Worm (Caenorhabditis elegans) whole organism, L4 larva: ENCODE measurements around the gene nhr-127.

Experiments used
- D1046.2 ChIP-seq: fragments of 200-800 bp; sonication (Bioruptor generic); IDR thresholded peaks from 2 replicates; pipeline ENCODE4 v1.3.6; 2022; ENCODE audit warnings: missing genetic modification characterization, missing compliant biosample characterization
- F26F4.8 ChIP-seq: fragments of 200-800 bp; sonication (Bioruptor generic); conservative IDR thresholded peaks from 2 replicates; pipeline ENCODE4 v1.3.6; 2022; ENCODE audit warnings: missing genetic modification characterization, missing compliant biosample characterization
- F37D6.2 ChIP-seq: sonication (generic microtip); optimal IDR thresholded peaks from 2 replicates; lab custom pipeline; 2016; ENCODE audit warnings: mild to moderate bottlenecking, missing genetic modification characterization, missing compliant biosample characterization
- F44E2.7 ChIP-seq: fragments of 200-800 bp; sonication (Bioruptor generic); IDR thresholded peaks from 2 replicates; pipeline ENCODE4 v2.1.2; 2022; ENCODE audit warnings: missing genetic modification characterization, missing compliant biosample characterization
- R02D3.7 ChIP-seq: fragments of 150-350 bp; sonication (generic microtip); optimal IDR thresholded peaks from 3 replicates; lab custom pipeline; 2014; ENCODE audit warnings: missing biosample characterization, missing genetic modification characterization
- T20F7.1 ChIP-seq: fragments of 200-800 bp; sonication (Bioruptor generic); optimal IDR thresholded peaks from 2 replicates; lab custom pipeline; 2018; ENCODE audit warnings: mild to moderate bottlenecking, missing genetic modification characterization, missing compliant biosample characterization
- Y105C5A.15 ChIP-seq: fragments of 200-800 bp; sonication (Bioruptor generic); IDR thresholded peaks from 2 replicates; pipeline ENCODE4 v1.3.6; 2022; ENCODE audit warnings: missing genetic modification characterization, missing compliant biosample characterization
- Y48G9A.11 ChIP-seq: fragments of 200-800 bp; sonication (Bioruptor generic); IDR thresholded peaks from 2 replicates; pipeline ENCODE4 v1.3.6; 2022; ENCODE audit warnings: missing genetic modification reagents, missing genetic modification characterization, missing compliant biosample characterization
- ZK337.2 ChIP-seq: fragments of 200-800 bp; sonication (Bioruptor generic); IDR thresholded peaks from 2 replicates; pipeline ENCODE4 v1.3.6; 2022; ENCODE audit warnings: missing genetic modification reagents, missing genetic modification characterization, missing compliant biosample characterization
- aha-1 ChIP-seq: fragments of 150-350 bp; peaks from one replicate; lab custom pipeline; 2014; ENCODE audit warnings: missing biosample characterization, missing genetic modification characterization
- aly-2 ChIP-seq: sonication (generic microtip); optimal IDR thresholded peaks from 2 replicates; lab custom pipeline; 2018; ENCODE audit warnings: missing biosample characterization, missing genetic modification characterization
- ama-1 ChIP-seq: fragments of 150-350 bp; optimal IDR thresholded peaks from 2 replicates; lab custom pipeline; 2014; ENCODE audit warnings: inconsistent platforms, mixed read lengths
- arid-1 ChIP-seq: fragments of 200-800 bp; sonication (Bioruptor generic); conservative IDR thresholded peaks from 2 replicates; pipeline ENCODE4 v1.3.6; 2022; ENCODE audit warnings: missing genetic modification reagents, missing genetic modification characterization, missing compliant biosample characterization
- attf-4 ChIP-seq: sonication (generic microtip); optimal IDR thresholded peaks from 3 replicates; lab custom pipeline; 2017; ENCODE audit warnings: missing biosample characterization, missing genetic modification characterization
- ceh-20 ChIP-seq: fragments of 200-800 bp; sonication (Bioruptor generic); IDR thresholded peaks from 2 replicates; pipeline ENCODE4 v1.3.6; 2022; ENCODE audit warnings: missing genetic modification reagents, missing genetic modification characterization, missing compliant biosample characterization
- ceh-62 ChIP-seq: sonication (generic microtip); optimal IDR thresholded peaks from 2 replicates; lab custom pipeline; 2017; ENCODE audit warnings: missing biosample characterization, missing genetic modification characterization
- ceh-82 ChIP-seq: sonication (generic microtip); optimal IDR thresholded peaks from 2 replicates; lab custom pipeline; 2017; ENCODE audit warnings: missing biosample characterization, missing genetic modification characterization
- daf-19 ChIP-seq: fragments of 200-800 bp; sonication (Bioruptor generic); conservative IDR thresholded peaks from 2 replicates; pipeline ENCODE4 v1.3.6; 2022; ENCODE audit warnings: missing genetic modification characterization, missing compliant biosample characterization
- dmd-6 ChIP-seq: fragments of 200-800 bp; sonication (Bioruptor generic); IDR thresholded peaks from 2 replicates; pipeline ENCODE4 v1.3.6; 2022; ENCODE audit warnings: missing genetic modification reagents, missing genetic modification characterization, missing compliant biosample characterization
- dmd-8 ChIP-seq: fragments of 200-800 bp; sonication (Bioruptor generic); IDR thresholded peaks from 2 replicates; pipeline ENCODE4 v1.3.6; 2022; ENCODE audit warnings: missing genetic modification characterization, missing compliant biosample characterization
- dmd-9 ChIP-seq: fragments of 200-800 bp; sonication (Bioruptor generic); IDR thresholded peaks from 2 replicates; pipeline ENCODE4 v1.3.6; 2022; ENCODE audit warnings: missing genetic modification reagents, missing genetic modification characterization, missing compliant biosample characterization
- dve-1 ChIP-seq: sonication (generic microtip); optimal IDR thresholded peaks from 2 replicates; lab custom pipeline; 2017; ENCODE audit warnings: antibody characterized with exemption, mild to moderate bottlenecking, missing genetic modification characterization, missing compliant biosample characterization; ENCODE audit not compliant: insufficient read depth
- fkh-10 ChIP-seq: fragments of 150-350 bp; optimal IDR thresholded peaks from 2 replicates; lab custom pipeline; 2014; ENCODE audit warnings: missing biosample characterization, missing genetic modification reagents, missing genetic modification characterization
- hif-1 ChIP-seq, 2 experiments: sonication (generic microtip); optimal IDR thresholded peaks; 2 replicates each; lab custom pipeline; 2016 to 2017; ENCODE audit warnings: missing compliant biosample characterization in 2 of 2, missing genetic modification characterization in 2 of 2, missing genetic modification reagents in 2 of 2, missing genotype in 2 of 2, mild to moderate bottlenecking in 1 of 2
- hmg-1.1 ChIP-seq: fragments of 200-800 bp; sonication (Bioruptor generic); IDR thresholded peaks from 2 replicates; pipeline ENCODE4 v1.3.6; 2022; ENCODE audit warnings: missing genetic modification reagents, missing genetic modification characterization, missing compliant biosample characterization
- jun-1 ChIP-seq: fragments of 150-350 bp; optimal IDR thresholded peaks from 2 replicates; lab custom pipeline; 2014; ENCODE audit warnings: missing biosample characterization, missing genetic modification reagents, missing genetic modification characterization
- lin-29 ChIP-seq: fragments of 200-800 bp; sonication (Bioruptor generic); IDR thresholded peaks from 2 replicates; pipeline ENCODE4 v1.3.6; 2022; ENCODE audit warnings: missing genetic modification reagents, missing genetic modification characterization, missing compliant biosample characterization
- lin-38 ChIP-seq: fragments of 200-800 bp; sonication (Bioruptor generic); IDR thresholded peaks from 2 replicates; pipeline ENCODE4 v1.3.6; 2022; ENCODE audit warnings: missing genetic modification reagents, missing genetic modification characterization, missing compliant biosample characterization
- lin-39 ChIP-seq: fragments of 150-350 bp; optimal IDR thresholded peaks from 2 replicates; lab custom pipeline; 2014; ENCODE audit warnings: missing biosample characterization, missing genetic modification reagents, missing genetic modification characterization
- lsy-2 ChIP-seq, 2 experiments: fragments of 150-350 bp in 1 of 2; sonication (generic microtip) in 1 of 2; optimal IDR thresholded peaks; 2 replicates each; lab custom pipeline; 2014 to 2017; ENCODE audit warnings: missing biosample characterization in 2 of 2, missing genetic modification characterization in 2 of 2
- madf-5 ChIP-seq, 2 experiments: fragments of 200-800 bp; sonication (Bioruptor generic); IDR thresholded peaks; 2 replicates each; pipeline ENCODE4 v1.3.6; 2022; ENCODE audit warnings: missing compliant biosample characterization in 2 of 2, missing genetic modification characterization in 2 of 2
- mdl-1 ChIP-seq, 2 experiments: fragments of 150-350 bp in 1 of 2; sonication (generic microtip) in 1 of 2; optimal IDR thresholded peaks; 2 replicates each; lab custom pipeline; 2014 to 2017; ENCODE audit warnings: missing biosample characterization in 2 of 2, missing genetic modification characterization in 2 of 2
- mdt-29 ChIP-seq: fragments of 200-800 bp; sonication (Bioruptor generic); IDR thresholded peaks from 2 replicates; pipeline ENCODE4 v1.3.6; 2022; ENCODE audit warnings: missing genetic modification reagents, missing genetic modification characterization, missing compliant biosample characterization
- mes-2 ChIP-seq: sonication (generic microtip); optimal IDR thresholded peaks from 2 replicates; lab custom pipeline; 2016; ENCODE audit warnings: missing genotype, mild to moderate bottlenecking, missing genetic modification characterization, missing compliant biosample characterization; ENCODE audit not compliant: poor library complexity, severe bottlenecking
- nhr-111 ChIP-seq: fragments of 200-800 bp; sonication (Bioruptor generic); optimal IDR thresholded peaks from 2 replicates; lab custom pipeline; 2018; ENCODE audit warnings: mild to moderate bottlenecking, missing genetic modification characterization, missing compliant biosample characterization
- nhr-28 ChIP-seq: fragments of 150-350 bp; optimal IDR thresholded peaks from 2 replicates; lab custom pipeline; 2014; ENCODE audit warnings: missing biosample characterization, missing genetic modification characterization
- nhr-48 ChIP-seq: sonication (generic microtip); optimal IDR thresholded peaks from 2 replicates; lab custom pipeline; 2016; ENCODE audit warnings: mild to moderate bottlenecking, missing genetic modification characterization, missing compliant biosample characterization
- nhr-76 ChIP-seq: fragments of 150-350 bp; optimal IDR thresholded peaks from 2 replicates; lab custom pipeline; 2014; ENCODE audit warnings: missing biosample characterization, missing genetic modification characterization
- rbr-2 ChIP-seq: sonication (generic microtip); optimal IDR thresholded peaks from 2 replicates; lab custom pipeline; 2016; ENCODE audit warnings: missing genotype, missing genetic modification characterization, missing compliant biosample characterization
- sdz-12 ChIP-seq: fragments of 200-800 bp; sonication (Bioruptor generic); optimal IDR thresholded peaks from 2 replicates; lab custom pipeline; 2018; ENCODE audit warnings: mild to moderate bottlenecking, missing genetic modification characterization, missing compliant biosample characterization
- set-16 ChIP-seq: fragments of 200-800 bp; sonication (Bioruptor generic); IDR thresholded peaks from 2 replicates; pipeline ENCODE4 v1.3.6; 2022; ENCODE audit warnings: missing genetic modification reagents, missing genetic modification characterization, missing compliant biosample characterization
- snpc-4 ChIP-seq: fragments of 150-350 bp; optimal IDR thresholded peaks from 2 replicates; lab custom pipeline; 2014; ENCODE audit warnings: missing biosample characterization, missing genetic modification characterization
- spr-3 ChIP-seq: fragments of 200-800 bp; sonication (Bioruptor generic); optimal IDR thresholded peaks from 2 replicates; lab custom pipeline; 2018; ENCODE audit warnings: mild to moderate bottlenecking, missing genetic modification characterization, missing compliant biosample characterization
- tra-1 ChIP-seq: fragments of 200-800 bp; sonication (Bioruptor generic); IDR thresholded peaks from 2 replicates; pipeline ENCODE4 v1.3.6; 2022; ENCODE audit warnings: missing genetic modification reagents, missing genetic modification characterization, missing compliant biosample characterization
- unc-62 ChIP-seq, 3 experiments: fragments of 150-350 bp in 1 of 3; sonication (generic microtip); optimal IDR thresholded peaks in 2 of 3; peaks in 1 of 3; 1 replicate in 1 of 3; 2 replicates in 2 of 3; lab custom pipeline; 2014 to 2017; ENCODE audit warnings: missing biosample characterization in 3 of 3, missing genetic modification characterization in 3 of 3, missing genetic modification reagents in 3 of 3, missing genotype in 1 of 3
- zag-1 ChIP-seq: fragments of 150-350 bp; optimal IDR thresholded peaks from 2 replicates; lab custom pipeline; 2014; ENCODE audit warnings: missing biosample characterization, missing genetic modification characterization
- zfp-2 ChIP-seq: sonication (generic microtip); optimal IDR thresholded peaks from 2 replicates; lab custom pipeline; 2016; ENCODE audit warnings: mild to moderate bottlenecking, missing genetic modification characterization, missing compliant biosample characterization
- ztf-11 ChIP-seq: fragments of 150-350 bp; optimal IDR thresholded peaks from 2 replicates; lab custom pipeline; 2014; ENCODE audit warnings: missing biosample characterization, missing genetic modification characterization

nhr-127 gene

ce11 chrV:16213323-16213722 lies 46.5 kb upstream of the nhr-127 start (continued):
- no peak for TF ChIP-seq Y105C5A.15 (GFP tag; lab: Robert Waterston, UW)
- no peak for TF ChIP-seq madf-5 (GFP tag; IDR thresholded peaks at IDR 0.05; lab: Robert Waterston, UW)
- TF ChIP-seq ceh-82 (tag; lab: Kevin White, UChicago): no peak
- no peak for TF ChIP-seq lin-29 (GFP tag; lab: Robert Waterston, UW)
- no peak for TF ChIP-seq spr-3
- TF ChIP-seq set-16 (GFP tag; lab: Robert Waterston, UW): no peak
- TF ChIP-seq nhr-48: peak; percentile 89
- TF ChIP-seq mes-2 (tag; lab: Kevin White, UChicago): no peak
- no peak for TF ChIP-seq ceh-62 (tag; lab: Kevin White, UChicago)
- TF ChIP-seq F26F4.8: no peak
- TF ChIP-seq sdz-12 (GFP tag; lab: Kevin White, UChicago): no peak
- no peak for TF ChIP-seq nhr-76 (tag; lab: Kevin White, UChicago)
- 0 out of 2 replicates have a peak, but pooled peaks have one; percentile 29 for TF ChIP-seq tra-1
- no peak for TF ChIP-seq F44E2.7
- TF ChIP-seq fkh-10 (GFP tag; lab: Kevin White, UChicago): no peak
- no peak for TF ChIP-seq lsy-2 (tag; optimal IDR thresholded peaks at IDR 0.05; lab: Kevin White, UChicago)
- TF ChIP-seq mdt-29: no peak
- TF ChIP-seq R02D3.7 (tag; lab: Kevin White, UChicago): no peak
- TF ChIP-seq rbr-2 (tag; lab: Kevin White, UChicago): no peak
- TF ChIP-seq aly-2: no peak
- TF ChIP-seq snpc-4: no peak
- no peak for TF ChIP-seq aha-1 (tag; lab: Kevin White, UChicago)
- no peak for TF ChIP-seq F37D6.2
- no peak for TF ChIP-seq D1046.2
- TF ChIP-seq attf-4: no peak
- no peak for TF ChIP-seq ama-1 (lab: Kevin White, UChicago)
- no peak for TF ChIP-seq ztf-11 (tag; lab: Kevin White, UChicago)
- TF ChIP-seq zag-1 (tag; lab: Kevin White, UChicago): no peak
- peak; percentile 90 for TF ChIP-seq dmd-6 (GFP tag; lab: Robert Waterston, UW)
- TF ChIP-seq mdl-1 (tag; optimal IDR thresholded peaks at IDR 0.05; lab: Kevin White, UChicago): peak in 1 of 2 experiments; percentile 63
- no peak for TF ChIP-seq dmd-9 (GFP tag; lab: Robert Waterston, UW)
- no peak for TF ChIP-seq nhr-111 (GFP tag; lab: Kevin White, UChicago)
- no peak for TF ChIP-seq dmd-8
- no peak for TF ChIP-seq hif-1 (tag; optimal IDR thresholded peaks at IDR 0.05; lab: Kevin White, UChicago)
- no peak for TF ChIP-seq arid-1 (GFP tag; lab: Robert Waterston, UW)
- TF ChIP-seq nhr-28 (tag; lab: Kevin White, UChicago): peak; percentile 70

- peak; percentile 24 for TF ChIP-seq nhr-28 (tag; lab: Kevin White, UChicago)
- TF ChIP-seq dve-1 (tag; lab: Kevin White, UChicago): no peak
- peak in 1 of 2 experiments; percentile 69 for TF ChIP-seq unc-62 (GFP tag; optimal IDR thresholded peaks at IDR 0.05 in 1 of 2; lab: Kevin White, UChicago)
- no peak for TF ChIP-seq unc-62 (tag; optimal IDR thresholded peaks at IDR 0.05; lab: Kevin White, UChicago)
- TF ChIP-seq mdl-1 (tag; optimal IDR thresholded peaks at IDR 0.05; lab: Kevin White, UChicago): peak in 1 of 2 experiments; percentile 5
Measured at ce11 chrV:16214505-16214904, 45.3 kb upstream of the nhr-127 start, which contains the start of gene F11A5.9. TSS of gene F11A5.9 (plus strand) at chrV:16214890.

ce11 chrV:16218522-16218921 lies 41.3 kb upstream of the nhr-127 start, which contains the start of gene F11A5.15:
TSS of gene F11A5.15 (minus strand) at chrV:16218622.
- TF ChIP-seq nhr-28 (tag; lab: Kevin White, UChicago) (no peak), ceh-20 (no peak), T20F7.1 (GFP tag; lab: Kevin White, UChicago) (no peak), F26F4.8 (no peak), D1046.2 (no peak), ZK337.2 (GFP tag; lab: Robert Waterston, UW) (no peak), jun-1 (no peak), aha-1 (tag; lab: Kevin White, UChicago) (peak; percentile 87), arid-1 (GFP tag; lab: Robert Waterston, UW) (no peak), lin-39 (tag; lab: Kevin White, UChicago) (no peak), lin-38 (no peak), hmg-1.1 (no peak), daf-19 (GFP tag; lab: Robert Waterston, UW) (no peak), rbr-2 (tag; lab: Kevin White, UChicago) (no peak), Y48G9A.11 (GFP tag; lab: Robert Waterston, UW) (no peak), zfp-2 (tag; lab: Kevin White, UChicago) (no peak), unc-62 (GFP tag; optimal IDR thresholded peaks at IDR 0.05 in 1 of 2; lab: Kevin White, UChicago) (peak in 1 of 2 experiments; percentile 67), unc-62 (tag; optimal IDR thresholded peaks at IDR 0.05; lab: Kevin White, UChicago) (no peak)
